Fruit fly (Drosophila melanogaster) whole organism, larva: ENCODE data around the gene Gdh.

Source experiments
- noc ChIP-seq: fragments of 200-800 bp; sonication (Bioruptor generic); optimal IDR thresholded peaks from 3 replicates; lab custom pipeline; 2019; ENCODE audit warnings: missing biosample characterization, mild to moderate bottlenecking, missing genetic modification characterization, moderate library complexity

The Gdh gene

dm6 chr3R:23942965-23943413 lies at the start of gene Gdh:
TSS of gene Gdh (minus strand) at chr3R:23943101.
- TF ChIP-seq noc (tag; lab: Kevin White, UChicago), result peak; percentile 59

- no peak for TF ChIP-seq noc (tag; lab: Kevin White, UChicago)
Measured at dm6 chr3R:23991364-23991763, 48.5 kb upstream of the Gdh start.

- no peak for TF ChIP-seq noc (tag; lab: Kevin White, UChicago)
Measured at dm6 chr3R:23986479-23986930, 43.6 kb upstream of the Gdh start, which contains the start of the genes CG13603 and CG5902. TSS of gene CG13603 (minus strand) at chr3R:23986569. TSS of gene CG5902 (plus strand) at chr3R:23986642.

dm6 chr3R:23981645-23982044 lies 38.7 kb upstream of the Gdh start:
- no peak for TF ChIP-seq noc (tag; lab: Kevin White, UChicago)

dm6 chr3R:23971764-23972163 lies 28.9 kb upstream of the Gdh start:
- no peak for TF ChIP-seq noc (tag; lab: Kevin White, UChicago)

- no peak for TF ChIP-seq noc (tag; lab: Kevin White, UChicago)
Measured at dm6 chr3R:23971208-23971607, 28.3 kb upstream of the Gdh start.

- TF ChIP-seq noc (tag; lab: Kevin White, UChicago), result no peak
Measured at dm6 chr3R:23969449-23969848, 26.5 kb upstream of the Gdh start.

dm6 chr3R:23964913-23965718 lies 22.2 kb upstream of the Gdh start:
- no peak for TF ChIP-seq noc (tag; lab: Kevin White, UChicago)

- TF ChIP-seq noc (tag; lab: Kevin White, UChicago), result no peak
Measured at dm6 chr3R:23962781-23963222, 19.9 kb upstream of the Gdh start, which contains the start of gene CG31140. TSS of gene CG31140 (plus strand) at chr3R:23963180.

- TF ChIP-seq noc (tag; lab: Kevin White, UChicago), result no peak
Measured at dm6 chr3R:23960865-23961264, 18.0 kb upstream of the Gdh start.

dm6 chr3R:23958091-23958838 lies 15.4 kb upstream of the Gdh start, which contains the start of the genes GluProRS and AP-1sigma:
TSS of gene GluProRS (minus strand) at chr3R:23958391.
TSS of gene AP-1sigma (plus strand) at chr3R:23958651.
- TF ChIP-seq noc (tag; lab: Kevin White, UChicago), result peak; percentile 78

- TF ChIP-seq noc (tag; lab: Kevin White, UChicago), result no peak
Measured at dm6 chr3R:23955380-23955779, 12.5 kb upstream of the Gdh start.

dm6 chr3R:23948466-23949413 lies 5.8 kb upstream of the Gdh start:
- TF ChIP-seq noc (tag; lab: Kevin White, UChicago), result no peak

- TF ChIP-seq noc (tag; lab: Kevin White, UChicago), result no peak
Measured at dm6 chr3R:23948324-23948465, 5.3 kb upstream of the Gdh start, which contains the start of gene CG12268. TSS of gene CG12268 (minus strand) at chr3R:23948424.

- TF ChIP-seq noc (tag; lab: Kevin White, UChicago), result no peak
Measured at dm6 chr3R:23947002-23947401, 4.1 kb upstream of the Gdh start.
